Worm (Caenorhabditis elegans) whole organism, L2 larva: ENCODE measurements around the gene wdr-83.

Experiments used
- C34F6.9 ChIP-seq: fragments of 150-350 bp; optimal IDR thresholded peaks from 2 replicates; lab custom pipeline; 2014; ENCODE audit warnings: missing biosample characterization, missing genetic modification characterization
- F13H6.1 ChIP-seq: sonication (generic microtip); optimal IDR thresholded peaks from 2 replicates; lab custom pipeline; 2016; ENCODE audit warnings: missing genetic modification characterization, missing compliant biosample characterization
- Y55F3AM.14 ChIP-seq: fragments of 200-800 bp; sonication (Bioruptor generic); optimal IDR thresholded peaks from 2 replicates; lab custom pipeline; 2018; ENCODE audit warnings: mild to moderate bottlenecking, missing genetic modification characterization, missing compliant biosample characterization
- ZK546.5 ChIP-seq: sonication (generic microtip); optimal IDR thresholded peaks from 2 replicates; lab custom pipeline; 2017; ENCODE audit warnings: missing biosample characterization, missing genetic modification characterization
- aly-2 ChIP-seq: fragments of 150-350 bp; optimal IDR thresholded peaks from 2 replicates; lab custom pipeline; 2014; ENCODE audit warnings: missing biosample characterization, missing genetic modification characterization
- ama-1 ChIP-seq: fragments of 150-350 bp; optimal IDR thresholded peaks from 2 replicates; lab custom pipeline; 2018; ENCODE audit warnings: inconsistent platforms
- blmp-1 ChIP-seq: sonication (generic microtip); optimal IDR thresholded peaks from 2 replicates; lab custom pipeline; 2017; ENCODE audit warnings: missing genetic modification characterization, mild to moderate bottlenecking, missing compliant biosample characterization, antibody characterized with exemption, moderate library complexity; ENCODE audit not compliant: insufficient read depth
- ceh-82 ChIP-seq: fragments of 150-350 bp; optimal IDR thresholded peaks from 2 replicates; lab custom pipeline; 2014; ENCODE audit warnings: missing biosample characterization, missing genetic modification characterization
- crh-2 ChIP-seq: sonication (generic microtip); optimal IDR thresholded peaks from 2 replicates; lab custom pipeline; 2017; ENCODE audit warnings: missing biosample characterization, missing genetic modification characterization
- dmd-4 ChIP-seq: sonication (generic microtip); optimal IDR thresholded peaks from 2 replicates; lab custom pipeline; 2017; ENCODE audit warnings: missing biosample characterization, missing genetic modification characterization
- egl-27 ChIP-seq: sonication (generic microtip); optimal IDR thresholded peaks from 3 replicates; lab custom pipeline; 2017; ENCODE audit warnings: missing biosample characterization, missing genetic modification reagents, missing genetic modification characterization
- gmeb-1 ChIP-seq: fragments of 150-350 bp; optimal IDR thresholded peaks from 2 replicates; lab custom pipeline; 2014; ENCODE audit warnings: missing biosample characterization, missing genetic modification characterization
- lin-11 ChIP-seq: fragments of 150-350 bp; sonication (generic microtip); optimal IDR thresholded peaks from 2 replicates; lab custom pipeline; 2014; ENCODE audit warnings: missing biosample characterization, missing genetic modification characterization, inconsistent platforms, mixed read lengths
- lin-13 ChIP-seq: fragments of 150-350 bp; optimal IDR thresholded peaks from 2 replicates; lab custom pipeline; 2014; ENCODE audit warnings: missing biosample characterization, missing genetic modification reagents, missing genetic modification characterization
- lin-39 ChIP-seq: fragments of 150-350 bp; optimal IDR thresholded peaks from 2 replicates; lab custom pipeline; 2014; ENCODE audit warnings: missing biosample characterization, missing genetic modification reagents, missing genetic modification characterization
- lsy-2 ChIP-seq, 2 experiments: fragments of 150-350 bp in 1 of 2; sonication (generic microtip) in 1 of 2; optimal IDR thresholded peaks; 2 replicates each; lab custom pipeline; 2014 to 2017; ENCODE audit warnings: missing biosample characterization in 2 of 2, missing genetic modification characterization in 2 of 2
- mab-5 ChIP-seq: fragments of 150-350 bp; optimal IDR thresholded peaks from 2 replicates; lab custom pipeline; 2014; ENCODE audit warnings: missing biosample characterization, missing genetic modification characterization
- mbf-1 ChIP-seq: sonication (generic microtip); optimal IDR thresholded peaks from 2 replicates; lab custom pipeline; 2017; ENCODE audit warnings: missing biosample characterization, missing genetic modification characterization
- mdl-1 ChIP-seq, 2 experiments: fragments of 150-350 bp in 1 of 2; sonication (generic microtip) in 1 of 2; optimal IDR thresholded peaks; 2 replicates each; lab custom pipeline; 2017; ENCODE audit warnings: missing biosample characterization in 2 of 2, missing genetic modification characterization in 2 of 2
- nhr-10 ChIP-seq: sonication (generic microtip); optimal IDR thresholded peaks from 2 replicates; lab custom pipeline; 2017; ENCODE audit warnings: missing biosample characterization, missing genetic modification characterization
- nhr-11 ChIP-seq: fragments of 150-350 bp; optimal IDR thresholded peaks from 2 replicates; lab custom pipeline; 2014; ENCODE audit warnings: missing biosample characterization, missing genetic modification characterization
- nhr-12 ChIP-seq: fragments of 150-350 bp; optimal IDR thresholded peaks from 2 replicates; lab custom pipeline; 2014; ENCODE audit warnings: missing biosample characterization, missing genetic modification characterization
- nhr-129 ChIP-seq: fragments of 150-350 bp; optimal IDR thresholded peaks from 2 replicates; lab custom pipeline; 2014; ENCODE audit warnings: missing biosample characterization, missing genetic modification characterization
- nhr-21 ChIP-seq: fragments of 150-350 bp; optimal IDR thresholded peaks from 2 replicates; lab custom pipeline; 2014; ENCODE audit warnings: missing biosample characterization, missing genetic modification characterization
- nhr-23 ChIP-seq: fragments of 150-350 bp; optimal IDR thresholded peaks from 2 replicates; lab custom pipeline; 2014; ENCODE audit warnings: missing biosample characterization, missing genetic modification reagents, missing genetic modification characterization
- nhr-25 ChIP-seq: fragments of 150-350 bp; sonication (generic microtip); optimal IDR thresholded peaks from 3 replicates; lab custom pipeline; 2014; ENCODE audit warnings: missing biosample characterization, missing genetic modification characterization
- nhr-6 ChIP-seq: fragments of 150-350 bp; optimal IDR thresholded peaks from 2 replicates; lab custom pipeline; 2014; ENCODE audit warnings: missing biosample characterization, missing genetic modification characterization
- sem-4 ChIP-seq: fragments of 150-350 bp; optimal IDR thresholded peaks from 2 replicates; lab custom pipeline; 2014; ENCODE audit warnings: missing biosample characterization, missing genetic modification reagents, missing genetic modification characterization
- sma-3 ChIP-seq: sonication (generic microtip); optimal IDR thresholded peaks from 2 replicates; lab custom pipeline; 2016; ENCODE audit warnings: missing genetic modification reagents, missing genetic modification characterization, missing compliant biosample characterization
- sma-9 ChIP-seq, 2 experiments: fragments of 150-350 bp in 1 of 2; sonication (generic microtip) in 1 of 2; optimal IDR thresholded peaks; 2 replicates each; lab custom pipeline; 2014 to 2016; ENCODE audit warnings: missing genetic modification characterization in 2 of 2, mild to moderate bottlenecking in 1 of 2, missing biosample characterization in 1 of 2, missing compliant biosample characterization in 1 of 2, missing genetic modification reagents in 1 of 2, moderate library complexity in 1 of 2
- snpc-4 ChIP-seq: fragments of 150-350 bp; optimal IDR thresholded peaks from 2 replicates; lab custom pipeline; 2014; ENCODE audit warnings: missing biosample characterization, missing genetic modification characterization
- unc-39 ChIP-seq: fragments of 150-350 bp; optimal IDR thresholded peaks from 2 replicates; lab custom pipeline; 2014; ENCODE audit warnings: missing biosample characterization, missing genetic modification characterization
- unc-55 ChIP-seq: fragments of 150-350 bp; sonication (generic microtip); optimal IDR thresholded peaks from 3 replicates; lab custom pipeline; 2014; ENCODE audit warnings: missing biosample characterization, missing genetic modification reagents, missing genetic modification characterization
- ztf-1 ChIP-seq: fragments of 200-800 bp; sonication (Bioruptor generic); conservative IDR thresholded peaks from 2 replicates; pipeline ENCODE4 v1.3.6; 2022; ENCODE audit warnings: missing genetic modification characterization, missing compliant biosample characterization
- ztf-4 ChIP-seq: fragments of 150-350 bp; optimal IDR thresholded peaks from 2 replicates; lab custom pipeline; 2014; ENCODE audit warnings: missing biosample characterization, missing genetic modification characterization

Gene wdr-83

DNA sequence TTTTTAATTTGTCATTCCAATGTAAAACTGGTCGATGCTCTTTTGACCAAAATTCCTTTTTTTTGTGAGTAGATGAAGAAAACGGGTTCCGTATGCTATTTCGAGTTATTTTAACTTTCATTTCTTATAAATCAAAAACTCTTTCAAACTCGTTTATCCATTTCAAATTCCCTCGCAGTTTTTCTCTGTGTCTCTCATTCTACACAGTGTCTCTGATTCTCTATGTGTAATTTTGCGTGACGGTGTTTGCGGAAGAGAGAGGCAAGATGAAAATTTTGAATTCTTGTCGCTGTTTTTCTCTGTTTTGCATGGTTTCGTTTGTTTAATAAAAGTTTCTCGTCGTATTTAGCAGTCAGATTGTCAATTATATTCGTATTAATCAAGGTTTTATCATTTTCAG, 32.4 kb downstream of the wdr-83 start, which contains the start of gene citk-2 (continued):
- TF ChIP-seq unc-39 (no peak), dmd-4 (tag; lab: Kevin White, UChicago) (no peak)

DNA sequence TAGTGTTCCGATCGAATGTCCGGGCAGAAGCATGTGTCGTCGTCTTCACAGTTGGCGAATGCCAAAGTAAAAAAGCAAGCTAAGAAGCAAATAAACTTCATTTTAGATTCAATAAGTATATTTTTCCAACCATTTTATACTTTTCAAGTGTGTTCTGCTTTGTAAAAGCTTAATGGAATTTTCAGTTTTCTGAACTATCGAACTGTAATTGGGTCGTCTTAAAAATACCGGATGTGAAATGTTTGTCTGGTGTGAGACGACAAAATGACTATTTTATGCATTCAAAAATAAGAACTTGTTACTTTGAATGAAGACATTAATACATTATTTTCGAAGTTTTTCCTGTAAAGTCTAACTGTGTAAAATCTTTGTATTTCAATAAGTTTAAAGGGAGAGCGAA, 32.9 kb downstream of the wdr-83 start, which contains the start of gene F59A6.11:
Gene F59A6.11 (minus strand): TSS at position 101 of the 400 bp plus-strand sequence.
- no peak for TF ChIP-seq mab-5
- no peak for TF ChIP-seq nhr-129 (tag; lab: Kevin White, UChicago)
- TF ChIP-seq egl-27 (tag; lab: Kevin White, UChicago): no peak
- no peak for TF ChIP-seq sem-4 (tag; lab: Kevin White, UChicago)
- no peak for TF ChIP-seq nhr-25
- no peak for TF ChIP-seq sma-3
- no peak for TF ChIP-seq mbf-1 (tag; lab: Kevin White, UChicago)
- TF ChIP-seq nhr-23 (tag; lab: Kevin White, UChicago): no peak
- TF ChIP-seq nhr-12 (tag; lab: Kevin White, UChicago): no peak

DNA sequence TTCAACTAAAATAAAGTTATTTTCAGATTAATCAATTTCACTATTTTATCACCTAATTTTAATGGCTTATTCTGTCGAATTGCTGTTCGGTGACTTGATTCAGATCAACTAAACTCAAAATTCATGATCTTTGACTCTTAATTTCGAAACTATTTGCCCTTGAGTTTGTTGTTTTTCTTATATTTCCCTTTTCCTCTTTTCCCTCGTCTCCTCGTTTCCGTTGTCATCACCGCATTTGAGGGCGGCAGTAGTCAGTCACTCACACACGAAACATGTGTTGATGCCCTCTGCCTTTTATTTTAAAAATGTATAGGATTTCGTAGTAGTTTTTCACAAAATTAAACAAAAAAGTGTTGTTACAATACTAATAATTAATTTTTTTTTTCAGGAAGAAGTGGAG, 36.6 kb downstream of the wdr-83 start, which contains the start of gene rnh-1.0:
Gene rnh-1.0 (plus strand): TSS at position 389 of the 400 bp plus-strand sequence.
- TF ChIP-seq ceh-82 (tag; lab: Kevin White, UChicago) (no peak), sma-3 (no peak), unc-39 (no peak), C34F6.9 (tag; lab: Kevin White, UChicago) (peak; percentile 35), aly-2 (no peak), nhr-129 (tag; lab: Kevin White, UChicago) (peak; percentile 31), gmeb-1 (tag; lab: Kevin White, UChicago) (no peak), Y55F3AM.14 (GFP tag; lab: Kevin White, UChicago) (no peak)

DNA sequence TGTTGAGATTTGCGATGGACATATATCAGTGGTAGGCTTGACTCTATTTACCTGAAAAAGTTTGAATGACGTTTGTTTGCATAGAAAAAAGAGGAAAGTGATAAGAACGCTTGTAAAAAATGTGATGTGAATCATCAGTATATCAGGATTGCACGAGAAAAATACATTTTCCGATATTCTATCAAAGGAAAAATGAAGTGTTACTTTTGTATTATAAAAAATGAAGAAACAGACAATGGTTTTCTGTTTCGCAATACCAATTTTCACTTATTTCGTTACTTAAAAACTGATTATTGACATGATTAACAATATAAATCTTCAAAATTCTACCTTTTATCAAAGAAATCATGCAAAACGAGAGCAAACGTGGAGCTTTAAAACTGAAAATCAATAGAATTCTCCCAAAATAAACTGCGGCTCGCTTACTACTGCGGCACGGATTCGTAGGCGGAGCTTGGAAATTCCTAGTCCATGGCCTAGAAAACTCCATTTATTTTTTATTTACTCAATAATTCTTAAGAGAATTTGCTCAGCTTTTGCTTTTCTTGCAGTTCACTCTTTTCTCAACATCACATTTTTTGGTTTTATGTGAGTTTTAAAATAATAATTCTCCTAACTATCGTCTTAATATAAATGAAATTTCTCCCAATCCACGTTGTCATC, 37.9 kb downstream of the wdr-83 start, which contains the start of the genes eif-1 and vps-24:
Gene eif-1 (minus strand): TSS at position 51 of the 663 bp plus-strand sequence.
Gene vps-24 (plus strand): TSS at position 469 of the 663 bp plus-strand sequence.
- TF ChIP-seq gmeb-1 (tag; lab: Kevin White, UChicago) (peak; percentile 51), unc-39 (no peak), nhr-25 (peak; percentile 20), lin-13 (GFP tag; lab: Kevin White, UChicago) (peak; percentile 53), mab-5 (no peak), unc-55 (GFP tag; lab: Kevin White, UChicago) (peak; percentile 72), nhr-6 (tag; lab: Kevin White, UChicago) (no peak), sma-3 (peak; percentile 4), sma-9 (GFP tag; optimal IDR thresholded peaks at IDR 0.05; lab: Kevin White, UChicago) (peak; percentile 25), sma-9 (tag; optimal IDR thresholded peaks at IDR 0.05; lab: Kevin White, UChicago) (no peak), F13H6.1 (peak; percentile 30), lin-11 (tag; lab: Kevin White, UChicago) (no peak), ceh-82 (tag; lab: Kevin White, UChicago) (no peak), mbf-1 (tag; lab: Kevin White, UChicago) (no peak), lsy-2 (tag; optimal IDR thresholded peaks at IDR 0.05; lab: Kevin White, UChicago) (peak in 1 of 2 experiments; percentile 70), ztf-1 (no peak), nhr-129 (tag; lab: Kevin White, UChicago) (peak; percentile 49), crh-2 (peak; percentile 29), dmd-4 (tag; lab: Kevin White, UChicago) (no peak), ama-1 (lab: Kevin White, UChicago) (no peak), blmp-1 (peak; percentile 3), C34F6.9 (tag; lab: Kevin White, UChicago) (peak; percentile 82), snpc-4 (peak; percentile 1), nhr-21 (no peak)

DNA sequence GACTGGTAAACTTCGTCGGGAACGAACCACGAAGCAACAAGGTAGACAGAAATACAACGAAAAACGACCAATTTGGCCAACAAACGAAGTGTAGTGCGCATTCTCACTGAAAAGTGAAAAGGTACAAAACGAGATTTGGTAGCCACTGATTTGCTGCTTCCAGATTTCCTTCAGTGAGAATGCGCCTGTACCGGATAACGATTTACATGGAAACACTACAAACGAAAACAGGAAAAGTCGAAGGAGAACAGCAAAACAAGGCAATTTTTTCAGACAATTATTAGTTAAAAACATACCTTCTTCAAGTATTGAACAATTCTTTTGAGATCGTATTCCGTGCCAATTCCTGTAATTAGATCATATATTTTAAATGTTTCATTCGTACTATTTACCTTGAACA, 38.5 kb downstream of the wdr-83 start, which contains the start of gene pigb-1:
Gene pigb-1 (minus strand): TSS at position 101 of the 400 bp plus-strand sequence.
- TF ChIP-seq ztf-4 (tag; lab: Kevin White, UChicago) (no peak), nhr-10 (no peak), nhr-11 (tag; lab: Kevin White, UChicago) (no peak), mbf-1 (tag; lab: Kevin White, UChicago) (no peak), nhr-129 (tag; lab: Kevin White, UChicago) (no peak), mdl-1 (tag; optimal IDR thresholded peaks at IDR 0.05; lab: Kevin White, UChicago) (no peak), ZK546.5 (no peak), lin-39 (tag; lab: Kevin White, UChicago) (no peak), blmp-1 (no peak), ama-1 (lab: Kevin White, UChicago) (no peak)
